Fruit fly (Drosophila melanogaster) whole organism: ENCODE data around the gene Irp-1B.

ENCODE experiments used
- CG8478 ChIP-seq: fragments of >200 bp; optimal IDR thresholded peaks from 2 replicates; lab custom pipeline; 2018; ENCODE audit warnings: inconsistent platforms
- Dll ChIP-seq: fragments of >200 bp; optimal IDR thresholded peaks from 2 replicates; lab custom pipeline; 2017
- EcR ChIP-seq, 2 experiments: fragments of >200 bp; optimal IDR thresholded peaks; 2 replicates each; lab custom pipeline; 2017; ENCODE audit warnings: missing biosample characterization in 2 of 2, missing genetic modification characterization in 2 of 2, missing genetic modification reagents in 2 of 2
- pan ChIP-seq: fragments of >200 bp; optimal IDR thresholded peaks from 2 replicates; lab custom pipeline; 2017
- psq ChIP-seq: fragments of >200 bp; optimal IDR thresholded peaks from 2 replicates; lab custom pipeline; 2017
- usp ChIP-seq: fragments of >200 bp; optimal IDR thresholded peaks from 2 replicates; lab custom pipeline; 2017; ENCODE audit warnings: missing biosample characterization, missing genetic modification characterization, mixed read lengths

Gene Irp-1B

dm6 chr3R:10412550-10413459 is at the start of gene Irp-1B, which contains the start of gene Rrp46:
TSS of gene Irp-1B (minus strand) at chr3R:10412869.
TSS of gene Rrp46 (plus strand) at chr3R:10413301.
- TF ChIP-seq pan (lab: Kevin White, UChicago) (no peak), psq (lab: Kevin White, UChicago) (no peak), usp (GFP tag; lab: Kevin White, UChicago) (no peak), EcR (GFP tag; optimal IDR thresholded peaks at IDR 0.05; lab: Kevin White, UChicago) (peak in 1 of 2 experiments; percentile 72), Dll (lab: Kevin White, UChicago) (no peak)

- TF ChIP-seq Dll (lab: Kevin White, UChicago) (no peak), EcR (GFP tag; optimal IDR thresholded peaks at IDR 0.05; lab: Kevin White, UChicago) (no peak), usp (GFP tag; lab: Kevin White, UChicago) (no peak), CG8478 (no peak), psq (lab: Kevin White, UChicago) (no peak)
Observed at dm6 chr3R:10454909-10455308, 42.2 kb upstream of the Irp-1B start.

- no peak for TF ChIP-seq EcR (GFP tag; optimal IDR thresholded peaks at IDR 0.05; lab: Kevin White, UChicago)
- TF ChIP-seq pan (lab: Kevin White, UChicago), result no peak
- no peak for TF ChIP-seq Dll (lab: Kevin White, UChicago)
- TF ChIP-seq psq (lab: Kevin White, UChicago), result no peak
- no peak for TF ChIP-seq CG8478
- TF ChIP-seq usp (GFP tag; lab: Kevin White, UChicago), result no peak
Observed at dm6 chr3R:10448957-10449356, 36.3 kb upstream of the Irp-1B start.

- TF ChIP-seq CG8478 (no peak), psq (lab: Kevin White, UChicago) (no peak), usp (GFP tag; lab: Kevin White, UChicago) (no peak), pan (lab: Kevin White, UChicago) (no peak)
Observed at dm6 chr3R:10436989-10437388, 24.3 kb upstream of the Irp-1B start.

dm6 chr3R:10434489-10434888 is 21.8 kb upstream of the Irp-1B start, which contains the start of gene Cyp12e1:
TSS of gene Cyp12e1 (plus strand) at chr3R:10434789.
- TF ChIP-seq Dll (lab: Kevin White, UChicago), result no peak
- TF ChIP-seq usp (GFP tag; lab: Kevin White, UChicago), result no peak
- TF ChIP-seq psq (lab: Kevin White, UChicago), result no peak
- no peak for TF ChIP-seq CG8478
- no peak for TF ChIP-seq EcR (GFP tag; optimal IDR thresholded peaks at IDR 0.05; lab: Kevin White, UChicago)
- no peak for TF ChIP-seq pan (lab: Kevin White, UChicago)

- TF ChIP-seq Dll (lab: Kevin White, UChicago) (no peak), usp (GFP tag; lab: Kevin White, UChicago) (no peak), psq (lab: Kevin White, UChicago) (no peak), EcR (GFP tag; optimal IDR thresholded peaks at IDR 0.05; lab: Kevin White, UChicago) (no peak)
Observed at dm6 chr3R:10433408-10433980, 20.8 kb upstream of the Irp-1B start.

dm6 chr3R:10431089-10431488 is 18.4 kb upstream of the Irp-1B start:
- TF ChIP-seq CG8478 (no peak), pan (lab: Kevin White, UChicago) (no peak), EcR (GFP tag; optimal IDR thresholded peaks at IDR 0.05; lab: Kevin White, UChicago) (no peak), psq (lab: Kevin White, UChicago) (no peak), Dll (lab: Kevin White, UChicago) (no peak), usp (GFP tag; lab: Kevin White, UChicago) (no peak)

- TF ChIP-seq pan (lab: Kevin White, UChicago) (no peak), Dll (lab: Kevin White, UChicago) (no peak), usp (GFP tag; lab: Kevin White, UChicago) (no peak), EcR (GFP tag; optimal IDR thresholded peaks at IDR 0.05; lab: Kevin White, UChicago) (no peak)
Observed at dm6 chr3R:10428324-10428723, 15.7 kb upstream of the Irp-1B start, which contains the start of gene CG46270. TSS of gene CG46270 (minus strand) at chr3R:10428424.

- TF ChIP-seq EcR (GFP tag; optimal IDR thresholded peaks at IDR 0.05; lab: Kevin White, UChicago), result no peak
- TF ChIP-seq CG8478, result no peak
Observed at dm6 chr3R:10421167-10421566, 8.5 kb upstream of the Irp-1B start.

dm6 chr3R:10415923-10416322 is 3.3 kb upstream of the Irp-1B start, which contains the start of gene CG6345:
TSS of gene CG6345 (minus strand) at chr3R:10416046.
- TF ChIP-seq psq (lab: Kevin White, UChicago) (no peak), usp (GFP tag; lab: Kevin White, UChicago) (no peak), pan (lab: Kevin White, UChicago) (no peak), EcR (GFP tag; optimal IDR thresholded peaks at IDR 0.05; lab: Kevin White, UChicago) (no peak), Dll (lab: Kevin White, UChicago) (no peak), CG8478 (no peak)

- TF ChIP-seq Dll (lab: Kevin White, UChicago) (no peak), usp (GFP tag; lab: Kevin White, UChicago) (no peak), CG8478 (no peak), psq (lab: Kevin White, UChicago) (no peak), pan (lab: Kevin White, UChicago) (no peak)
Observed at dm6 chr3R:10411752-10412549, 718 bp downstream of the Irp-1B start.
